Fruit fly (Drosophila melanogaster) whole organism, prepupa: ENCODE data around the gene GAPsec.

Experiments
- CG10669 ChIP-seq: fragments of 200-800 bp; sonication (Bioruptor generic); optimal IDR thresholded peaks from 3 replicates; lab custom pipeline; 2018; ENCODE audit warnings: missing biosample characterization, mild to moderate bottlenecking, missing genetic modification characterization, moderate library complexity
- CG31627 ChIP-seq: fragments of 200-800 bp; sonication (Bioruptor generic); optimal IDR thresholded peaks from 3 replicates; lab custom pipeline; 2016; ENCODE audit warnings: missing biosample characterization, missing genetic modification characterization
- CG6163 ChIP-seq: fragments of 200-800 bp; sonication (Bioruptor generic); IDR thresholded peaks from 3 replicates; pipeline ENCODE4 v1.3.6; 2022; ENCODE audit warnings: missing biosample characterization, missing genetic modification characterization
- CG6276 ChIP-seq: fragments of 200-800 bp; sonication (Bioruptor generic); optimal IDR thresholded peaks from 2 replicates; lab custom pipeline; 2017; ENCODE audit warnings: missing biosample characterization, mild to moderate bottlenecking, missing genetic modification characterization
- CG6854 ChIP-seq: fragments of 200-800 bp; sonication (Bioruptor generic); optimal IDR thresholded peaks from 2 replicates; lab custom pipeline; 2017; ENCODE audit warnings: missing biosample characterization, mild to moderate bottlenecking, missing genetic modification characterization
- Eip78C ChIP-seq: fragments of 200-800 bp; sonication (Bioruptor generic); peaks from one replicate; lab custom pipeline; 2016; ENCODE audit warnings: missing biosample characterization, missing genetic modification characterization
- Gug ChIP-seq: fragments of 200-800 bp; sonication (Bioruptor generic); IDR thresholded peaks from 2 replicates; pipeline ENCODE4 v1.3.6; 2022; ENCODE audit warnings: missing biosample characterization, missing genetic modification characterization
- Hr39 ChIP-seq: fragments of 200-800 bp; sonication (Bioruptor generic); optimal IDR thresholded peaks from 2 replicates; lab custom pipeline; 2016; ENCODE audit warnings: missing biosample characterization, missing genetic modification characterization
- OdsH ChIP-seq: fragments of 200-800 bp; sonication (Bioruptor generic); optimal IDR thresholded peaks from 3 replicates; lab custom pipeline; 2016; ENCODE audit warnings: missing biosample characterization, missing genetic modification characterization
- Sox102F ChIP-seq: fragments of 200-800 bp; sonication (Bioruptor generic); optimal IDR thresholded peaks from 2 replicates; lab custom pipeline; 2016; ENCODE audit warnings: missing biosample characterization, mild to moderate bottlenecking, missing genetic modification characterization
- dsx ChIP-seq: fragments of 200-800 bp; optimal IDR thresholded peaks from 3 replicates; lab custom pipeline; 2019; ENCODE audit warnings: missing biosample characterization, mild to moderate bottlenecking, missing genetic modification characterization, moderate library complexity; ENCODE audit not compliant: poor library complexity, severe bottlenecking
- eg ChIP-seq: fragments of 200-800 bp; sonication (Bioruptor generic); IDR thresholded peaks from 3 replicates; pipeline ENCODE4 v1.3.6; 2022; ENCODE audit warnings: missing biosample characterization, missing genetic modification characterization
- fkh ChIP-seq: fragments of 200-800 bp; sonication (Bioruptor generic); optimal IDR thresholded peaks from 3 replicates; lab custom pipeline; 2017; ENCODE audit warnings: missing biosample characterization, mild to moderate bottlenecking, missing genetic modification characterization, moderate library complexity

DNA sequence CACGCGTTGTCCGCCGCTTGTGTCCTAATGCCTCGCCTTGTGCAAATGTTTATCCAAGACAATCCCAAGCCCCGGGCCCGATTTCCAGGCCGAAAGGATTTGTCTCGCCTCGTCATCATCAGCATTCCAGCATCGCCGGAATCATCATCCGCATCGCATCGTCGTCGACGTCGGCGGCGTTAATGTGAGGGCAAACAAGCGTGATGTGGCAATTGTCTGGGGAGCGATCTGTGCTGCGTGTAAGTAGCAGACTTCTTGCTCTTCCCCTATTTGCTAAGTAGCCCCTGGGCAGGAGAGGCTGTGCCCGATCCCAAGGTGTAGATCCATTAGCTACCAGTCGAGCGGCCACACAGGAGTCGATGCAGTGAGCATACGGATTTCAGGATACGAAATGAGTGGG lies 37.1 kb upstream of the GAPsec start:
- no peak for TF ChIP-seq Gug (GFP tag; lab: Robert Waterston, UW)
- no peak for TF ChIP-seq CG6854
- TF ChIP-seq CG6276 (GFP tag; lab: Kevin White, UChicago): no peak
- TF ChIP-seq fkh (GFP tag; lab: Kevin White, UChicago): no peak
- no peak for TF ChIP-seq OdsH (GFP tag; lab: Kevin White, UChicago)
- TF ChIP-seq CG6163: no peak
- no peak for TF ChIP-seq Sox102F (GFP tag; lab: Kevin White, UChicago)
- no peak for TF ChIP-seq CG10669 (GFP tag; lab: Kevin White, UChicago)
- no peak for TF ChIP-seq Eip78C (GFP tag; lab: Kevin White, UChicago)
- TF ChIP-seq CG31627 (GFP tag; lab: Kevin White, UChicago): no peak
- no peak for TF ChIP-seq eg (GFP tag; lab: Robert Waterston, UW)
- TF ChIP-seq dsx (GFP tag; lab: Kevin White, UChicago): no peak
- no peak for TF ChIP-seq Hr39
